Fruit fly (Drosophila melanogaster): Measurements from ENCODE around the gene BORCS6.

BORCS6 gene

DNA sequence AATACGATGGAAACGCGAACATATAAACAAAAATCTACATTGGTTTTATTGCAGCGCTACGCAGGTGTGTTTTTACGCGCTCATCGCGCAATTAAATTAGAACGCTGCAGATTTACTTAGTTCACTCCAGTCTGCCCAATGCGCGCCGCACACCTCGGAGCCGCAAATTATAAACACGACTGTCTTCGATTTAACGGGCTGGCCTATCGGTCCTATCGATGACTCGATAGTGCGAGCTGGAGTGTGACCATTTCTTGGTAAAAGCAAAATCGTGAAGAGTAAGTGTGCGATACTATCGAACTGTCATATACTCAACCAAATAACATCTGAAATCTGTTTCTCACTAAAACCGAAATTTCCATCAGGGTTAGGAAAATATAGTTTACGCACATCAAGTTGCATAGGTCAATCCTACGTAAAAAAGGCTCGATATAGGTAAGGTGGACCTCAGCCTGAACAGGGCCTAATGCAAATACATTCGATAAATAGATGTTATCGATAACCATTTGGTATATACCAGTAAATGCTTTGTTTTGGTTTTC lies at the start of gene BORCS6, which contains the start of gene klar:
Gene BORCS6 (plus strand): TSS at position 420 of the 542 bp plus-strand sequence.
Gene klar (minus strand): TSS at position 183 of the 542 bp plus-strand sequence.
- peak; percentile 26 for TF ChIP-seq noc (tag; optimal IDR thresholded peaks at IDR 0.05)

DNA sequence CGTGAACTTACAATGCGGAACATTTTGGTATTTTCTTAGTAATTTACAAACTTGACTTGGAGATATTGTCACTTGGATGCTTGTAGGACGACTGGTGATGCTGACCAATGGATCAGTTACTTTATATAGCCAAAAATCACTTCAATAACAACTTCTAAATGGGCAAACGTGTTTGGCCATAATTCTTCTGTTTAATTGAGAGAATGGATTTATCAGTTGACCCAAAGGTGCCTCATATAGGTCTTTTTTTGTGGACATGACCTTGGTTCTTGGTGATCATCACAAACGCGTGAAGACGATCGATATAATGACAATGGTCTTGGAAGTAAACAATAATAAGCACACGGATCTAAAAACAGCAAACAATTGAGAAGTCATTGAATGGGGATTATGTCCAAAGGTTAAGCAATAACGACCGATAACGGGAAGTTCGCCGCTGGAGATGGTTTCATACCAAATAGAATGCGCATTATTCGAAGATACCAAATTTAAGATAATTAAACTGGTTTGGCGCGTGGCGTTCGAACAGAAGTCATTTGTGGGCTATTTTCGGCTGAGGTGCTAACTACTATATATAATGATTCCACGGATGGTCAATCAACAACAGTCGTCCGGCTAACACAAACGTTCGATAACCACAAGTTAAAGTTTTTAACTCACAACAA lies 40.2 kb upstream of the BORCS6 start, which contains the start of the genes CG34267 and CG34268:
Gene CG34267 (minus strand): TSS at position 101 of the 665 bp plus-strand sequence.
Gene CG34268 (plus strand): TSS at position 615 of the 665 bp plus-strand sequence.
- TF ChIP-seq noc (tag; optimal IDR thresholded peaks at IDR 0.05), result no peak

DNA sequence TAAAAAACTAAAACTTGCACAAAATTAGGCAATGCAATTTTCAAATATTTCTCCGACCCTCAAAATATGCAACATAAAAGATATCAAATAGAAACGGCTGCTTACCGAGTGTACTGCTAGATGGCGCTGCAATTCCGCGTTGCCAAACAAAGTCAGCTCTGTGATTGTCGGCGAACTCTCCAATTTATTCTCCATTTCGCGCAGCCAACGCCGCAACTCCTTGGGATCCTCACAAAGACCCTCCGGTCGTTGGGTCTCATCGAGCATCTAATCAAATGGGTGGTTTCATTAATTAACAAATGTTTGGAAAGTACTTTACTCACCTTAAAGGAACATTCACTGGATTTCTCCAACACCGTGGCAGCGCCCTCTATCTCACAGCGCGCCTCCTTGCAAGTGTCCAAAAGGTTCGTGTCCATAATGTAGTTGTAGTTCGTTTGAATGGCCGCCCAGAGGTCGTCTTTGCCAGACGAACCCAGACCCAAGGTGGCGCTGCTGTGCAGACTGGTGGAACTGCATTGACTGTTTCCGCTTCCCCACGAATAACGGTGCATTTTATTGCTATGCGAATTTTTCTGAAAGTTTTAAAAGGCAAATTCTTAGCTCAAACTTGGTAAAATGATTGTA lies 34.8 kb upstream of the BORCS6 start:
- no peak for TF ChIP-seq noc (tag; optimal IDR thresholded peaks at IDR 0.05)

DNA sequence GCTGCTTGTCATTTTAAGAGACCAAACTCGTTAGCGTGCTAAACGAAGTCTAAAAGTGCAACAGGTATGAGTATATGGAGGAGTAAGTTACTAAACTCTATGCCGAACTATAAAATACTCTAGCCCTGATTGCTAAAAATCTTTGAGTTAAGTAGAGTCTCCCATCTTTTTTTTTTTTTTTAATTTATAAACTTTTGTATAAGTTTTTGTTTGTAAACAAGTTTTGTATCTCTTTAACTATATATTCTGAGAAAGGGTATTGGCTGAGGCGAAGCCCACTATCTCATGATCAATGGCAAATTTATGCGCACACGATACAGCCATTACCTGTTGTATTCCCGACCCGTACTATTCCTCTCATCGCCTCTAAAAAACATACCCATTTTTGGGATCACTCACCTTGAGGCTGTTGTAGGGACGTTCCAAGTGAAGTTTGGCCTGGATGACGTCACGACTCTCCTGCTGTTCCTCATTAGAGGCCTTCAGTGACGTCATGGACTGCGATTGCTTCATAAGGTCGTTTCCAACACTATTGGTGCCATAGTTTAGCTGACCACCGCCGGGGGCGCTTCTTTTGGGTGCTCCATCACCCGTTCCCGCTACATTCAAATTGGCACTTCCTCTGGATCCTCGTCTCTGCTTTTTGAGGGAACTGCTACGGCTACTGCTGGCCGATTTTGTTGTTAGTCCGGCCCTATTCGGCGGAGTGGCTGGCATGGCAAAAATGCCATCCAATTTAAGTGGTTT lies 32.9 kb upstream of the BORCS6 start:
- no peak for TF ChIP-seq noc (tag; optimal IDR thresholded peaks at IDR 0.05)

DNA sequence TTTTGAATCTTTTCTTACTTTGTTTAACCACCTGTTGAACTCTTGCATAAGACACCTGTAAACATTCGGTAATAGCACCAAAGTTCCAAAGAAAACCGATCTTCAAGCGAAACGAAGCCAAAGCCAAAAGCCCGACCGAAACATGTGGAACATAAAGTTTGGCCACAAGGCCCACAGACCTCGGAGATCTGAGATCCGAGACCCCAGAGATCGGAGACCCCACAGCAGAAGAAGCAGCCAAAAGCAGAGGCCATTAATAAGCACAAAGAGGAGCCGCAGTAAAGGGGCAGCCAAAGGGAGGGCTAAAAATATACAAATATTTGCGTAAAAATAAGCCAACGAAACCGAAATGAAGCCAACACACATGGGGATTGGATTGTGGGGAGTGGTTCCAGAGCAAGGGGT lies 29.8 kb upstream of the BORCS6 start:
- no peak for TF ChIP-seq noc (tag; optimal IDR thresholded peaks at IDR 0.05)

DNA sequence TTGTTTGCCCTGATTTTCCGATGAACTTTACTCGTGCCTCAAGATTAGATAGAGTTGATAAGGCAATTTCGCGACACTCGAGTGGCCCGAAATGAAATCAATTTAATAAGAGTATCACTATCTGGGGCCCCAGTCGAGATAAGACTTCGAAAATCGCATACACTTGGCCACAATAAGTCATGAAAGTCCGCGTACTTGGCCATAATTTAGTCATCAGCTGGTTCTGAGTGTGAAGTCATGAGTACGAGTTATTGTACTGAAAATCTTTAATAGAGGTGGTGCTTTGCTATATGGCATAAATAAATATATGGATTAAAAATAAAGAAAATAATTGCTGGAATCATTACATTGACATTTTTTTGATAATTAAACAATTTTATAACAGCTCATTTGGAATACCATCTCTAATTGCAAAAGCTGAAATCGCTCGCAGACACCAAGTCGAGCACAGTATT lies 28.9 kb upstream of the BORCS6 start:
- peak; percentile 71 for TF ChIP-seq noc (tag; optimal IDR thresholded peaks at IDR 0.05)

DNA sequence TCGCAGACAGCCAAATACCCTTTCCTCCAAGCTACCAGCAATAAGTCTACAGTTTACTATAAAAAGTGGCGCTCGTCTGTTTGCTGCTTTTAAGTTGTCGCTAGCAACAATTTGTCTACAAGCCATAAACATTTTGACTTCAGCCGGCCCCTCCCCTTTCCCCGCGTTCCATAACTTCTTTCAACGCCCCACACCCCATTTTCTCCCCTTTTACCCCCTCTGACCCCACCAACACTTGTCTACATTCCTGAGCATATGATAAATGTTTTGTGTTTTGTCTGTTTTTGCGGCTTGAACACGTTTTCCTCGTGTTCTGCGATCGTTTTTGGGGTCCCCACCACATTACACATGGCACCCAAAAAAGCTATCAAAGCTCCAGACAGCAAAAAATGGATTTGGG lies 27.0 kb upstream of the BORCS6 start:
- TF ChIP-seq noc (tag; optimal IDR thresholded peaks at IDR 0.05), result no peak

DNA sequence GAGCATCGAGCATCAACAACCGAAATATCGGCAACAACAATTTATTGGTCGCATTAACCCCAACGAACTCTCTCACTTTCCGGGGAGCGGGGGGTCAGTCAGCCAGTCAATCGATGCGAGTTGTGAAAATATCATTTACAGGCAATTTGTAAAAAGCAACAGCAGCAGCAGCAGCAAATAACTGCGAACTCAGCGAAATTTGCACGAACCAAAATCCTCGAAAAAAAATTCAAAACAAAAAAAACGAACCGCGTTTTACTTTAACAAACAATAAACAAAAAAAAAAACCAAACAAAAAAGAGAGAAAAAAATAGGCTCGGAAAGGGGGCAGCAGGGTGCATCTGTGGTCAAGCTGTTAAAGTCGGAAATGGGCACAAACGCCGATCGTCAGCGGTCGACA lies 25.0 kb upstream of the BORCS6 start:
- no peak for TF ChIP-seq noc (tag; optimal IDR thresholded peaks at IDR 0.05)

DNA sequence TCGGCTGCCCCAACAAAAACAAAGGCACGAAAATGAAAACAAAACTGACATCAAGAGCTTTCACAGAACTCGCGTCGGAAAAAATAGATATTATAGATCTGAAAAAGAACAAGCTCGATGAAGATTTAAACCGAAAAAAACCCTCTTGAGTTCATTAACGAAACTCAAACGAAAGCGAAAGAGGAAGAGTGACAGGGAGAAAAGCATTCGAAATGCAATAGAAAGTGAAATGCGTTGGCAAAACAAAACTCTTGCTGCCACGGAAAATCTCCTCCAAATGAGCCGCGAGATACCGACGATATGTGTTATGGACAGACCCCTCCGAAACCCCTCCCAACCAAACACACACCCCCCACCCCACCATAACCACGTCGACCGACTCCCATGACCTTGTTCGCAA lies 24.1 kb upstream of the BORCS6 start:
- no peak for TF ChIP-seq noc (tag; optimal IDR thresholded peaks at IDR 0.05)

DNA sequence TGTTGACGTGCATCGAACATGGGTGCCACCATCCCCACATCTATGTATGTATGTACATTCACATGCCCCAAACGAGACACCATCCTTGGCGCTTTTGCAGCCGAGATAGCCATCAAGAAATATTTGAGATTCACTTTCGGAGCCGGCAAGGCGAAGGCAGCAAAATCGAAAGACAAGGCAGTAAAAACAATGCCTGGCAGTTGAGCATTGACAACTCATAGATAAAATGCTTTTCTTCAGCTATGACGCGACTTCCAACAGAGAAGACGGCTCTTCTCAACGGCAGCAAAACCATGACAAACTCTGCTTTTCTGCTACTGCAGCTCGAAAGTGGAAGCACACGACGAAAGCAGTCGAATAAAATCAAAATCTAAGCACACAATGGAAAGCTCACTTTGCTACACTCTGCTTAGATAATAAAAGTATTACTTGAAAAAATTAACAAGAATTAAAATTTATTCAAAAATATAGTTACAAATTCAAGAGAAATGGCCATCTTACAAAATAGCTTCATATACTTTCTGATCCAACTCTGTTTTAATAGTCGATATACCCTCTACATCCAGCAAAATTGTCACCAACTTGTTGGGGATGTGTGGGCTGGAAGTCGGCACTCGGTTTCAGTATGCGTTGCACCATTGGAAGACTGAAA lies 23.6 kb upstream of the BORCS6 start:
- TF ChIP-seq noc (tag; optimal IDR thresholded peaks at IDR 0.05), result no peak

DNA sequence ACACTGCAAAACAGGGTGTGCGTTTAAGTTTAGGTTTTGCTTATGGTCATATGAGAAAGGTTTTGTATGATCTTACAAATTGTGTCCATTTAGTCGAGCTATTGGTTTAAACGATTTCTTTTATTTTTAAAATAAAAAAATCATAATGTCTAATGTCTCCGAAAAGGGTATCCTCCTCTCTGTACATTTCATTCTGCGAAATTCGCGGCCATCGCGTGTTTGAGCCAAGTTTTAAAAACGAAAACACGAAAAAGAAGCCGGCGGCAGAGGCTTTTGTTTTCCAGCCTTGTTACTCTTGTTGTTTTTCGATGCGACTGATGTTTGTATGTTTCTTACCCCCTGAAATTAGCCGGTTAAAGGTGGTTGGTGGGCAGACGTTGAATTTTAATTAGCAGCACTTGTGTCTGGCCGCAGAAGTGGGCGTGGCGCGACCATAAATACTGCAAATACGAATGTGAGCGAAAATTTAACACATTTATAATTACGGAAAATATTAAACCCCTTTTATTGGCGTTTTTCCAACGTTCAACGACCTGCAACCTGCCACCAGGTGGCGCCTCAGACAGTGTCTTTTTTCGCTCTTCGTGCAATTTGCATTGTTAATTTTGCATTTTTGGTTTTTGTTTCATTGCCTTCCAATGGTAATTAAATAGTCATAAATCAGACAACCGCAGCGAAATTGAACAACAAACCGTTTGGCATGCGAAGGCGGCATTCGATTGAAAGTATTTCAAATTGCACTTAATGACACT lies 20.0 kb upstream of the BORCS6 start:
- TF ChIP-seq noc (tag; optimal IDR thresholded peaks at IDR 0.05), result no peak

DNA sequence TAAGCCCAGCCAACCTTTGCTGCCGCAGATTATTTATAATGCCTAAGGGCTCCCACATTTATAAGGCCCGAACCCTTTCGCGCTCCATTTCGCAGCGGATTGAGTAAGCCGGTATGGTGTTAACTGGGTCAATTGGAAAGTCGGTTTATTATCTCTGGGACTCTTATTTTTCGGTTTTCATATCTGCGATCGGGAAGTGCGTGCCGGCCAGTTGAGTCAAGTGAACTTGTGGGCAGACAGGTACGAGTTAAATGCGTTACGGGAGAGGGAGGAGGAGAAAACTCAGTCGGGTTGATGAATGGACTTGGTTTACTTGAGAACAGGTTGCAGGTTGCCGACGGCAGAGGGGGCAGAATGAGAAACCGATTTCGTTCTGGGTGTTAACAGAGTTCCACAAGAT lies 16.4 kb upstream of the BORCS6 start:
- TF ChIP-seq noc (tag; optimal IDR thresholded peaks at IDR 0.05), result no peak

DNA sequence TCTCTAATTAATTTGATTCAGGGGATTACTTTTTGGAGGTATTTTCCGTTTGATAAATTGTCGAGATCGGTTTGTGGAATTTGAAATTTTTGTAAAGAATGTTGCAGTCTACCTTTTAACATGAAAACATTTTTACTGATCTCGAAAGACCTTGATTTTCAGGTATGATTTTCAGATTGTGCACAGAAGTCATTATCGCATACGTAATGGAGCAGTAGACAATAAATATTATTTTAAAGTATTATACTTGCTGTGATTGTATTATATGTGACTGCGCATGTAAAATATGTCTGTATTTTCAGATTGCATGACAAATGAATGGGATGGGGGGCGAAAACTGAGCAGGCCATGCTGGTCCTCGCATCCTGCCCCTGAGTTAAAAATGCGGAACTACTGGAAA lies 12.6 kb upstream of the BORCS6 start, which contains the start of gene CG34269:
Gene CG34269 (plus strand): TSS at position 301 of the 400 bp plus-strand sequence.
- TF ChIP-seq noc (tag; optimal IDR thresholded peaks at IDR 0.05), result no peak

DNA sequence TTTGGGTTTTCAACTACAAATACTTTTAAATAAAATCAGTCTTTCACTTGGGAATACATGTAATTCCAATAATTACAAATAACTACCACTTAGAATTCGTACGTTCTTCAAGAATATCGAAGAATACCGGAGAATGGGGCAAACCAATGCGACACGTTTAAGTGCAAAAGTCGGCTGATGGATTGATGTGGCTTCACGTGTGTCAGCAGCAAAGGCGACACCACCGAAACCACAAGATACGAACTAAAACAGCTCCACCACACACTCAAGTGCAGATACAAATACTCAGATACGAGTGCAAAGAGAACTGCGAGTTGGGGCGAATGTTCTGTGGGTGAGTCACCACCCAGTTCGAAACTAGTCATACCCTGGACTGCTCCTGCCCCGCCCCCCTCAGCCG lies 9.8 kb upstream of the BORCS6 start:
- TF ChIP-seq noc (tag; optimal IDR thresholded peaks at IDR 0.05), result no peak

DNA sequence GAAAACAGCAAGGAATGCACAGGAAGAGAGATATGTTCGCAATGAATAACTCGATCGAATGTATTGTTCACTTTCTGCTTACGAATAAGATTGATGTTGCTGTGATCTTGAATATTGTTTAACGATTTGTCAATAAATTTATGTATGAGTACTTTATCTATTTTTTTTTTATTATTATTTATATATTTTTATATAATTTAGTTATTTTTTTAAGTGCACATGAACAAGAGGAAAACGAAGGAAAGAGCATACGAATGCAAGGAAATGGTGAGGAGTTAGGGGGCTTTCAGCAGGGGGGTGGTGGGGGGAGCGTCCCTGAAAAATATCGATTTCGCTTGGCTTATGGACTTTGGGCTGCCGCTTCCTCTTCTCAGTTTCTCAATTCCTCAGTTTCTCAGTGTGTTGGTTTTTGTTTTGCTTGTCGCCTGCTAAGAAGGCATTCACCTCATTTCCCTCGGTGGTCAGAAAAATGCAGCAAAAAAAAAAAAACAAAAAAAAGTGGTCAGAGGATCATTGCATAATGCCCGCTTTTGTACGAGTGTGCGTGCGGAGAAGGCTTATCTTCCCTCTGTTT lies 9.3 kb upstream of the BORCS6 start:
- TF ChIP-seq noc (tag; optimal IDR thresholded peaks at IDR 0.05), result no peak
